Worm (Caenorhabditis elegans): ENCODE data around the gene F59B1.4.

ce11 chrV:3582086-3582485 is 44.8 kb downstream of the F59B1.4 start:
- TF ChIP-seq him-1 (tag; optimal IDR thresholded peaks at IDR 0.05), result no peak
- TF ChIP-seq W03F9.2 (tag; optimal IDR thresholded peaks at IDR 0.05), result peak; percentile 32
- TF ChIP-seq dao-5 (tag; optimal IDR thresholded peaks at IDR 0.05), result no peak

All from whole organism, L4/young adult.